Fruit fly (Drosophila melanogaster) whole organism, prepupa: ENCODE data around the gene Sbf.

Source experiments
- Blimp-1 ChIP-seq: fragments of 200-800 bp; sonication (Bioruptor generic); optimal IDR thresholded peaks from 3 replicates; lab custom pipeline; 2017; ENCODE audit warnings: missing biosample characterization, missing genetic modification characterization, mild to moderate bottlenecking, moderate library complexity, missing genetic modification reagents
- CG10631 ChIP-seq: fragments of 200-800 bp; sonication (Bioruptor generic); optimal IDR thresholded peaks from 2 replicates; lab custom pipeline; 2016; ENCODE audit warnings: missing biosample characterization, missing genetic modification characterization
- CG10669 ChIP-seq: fragments of 200-800 bp; sonication (Bioruptor generic); optimal IDR thresholded peaks from 3 replicates; lab custom pipeline; 2018; ENCODE audit warnings: missing biosample characterization, mild to moderate bottlenecking, missing genetic modification characterization, moderate library complexity
- CG11762 ChIP-seq: fragments of 200-800 bp; sonication (Bioruptor generic); optimal IDR thresholded peaks from 3 replicates; lab custom pipeline; 2016; ENCODE audit warnings: missing biosample characterization, missing genetic modification characterization; ENCODE audit not compliant: insufficient read depth
- CG15336 ChIP-seq: fragments of 200-800 bp; sonication (Bioruptor generic); IDR thresholded peaks from 2 replicates; pipeline ENCODE4 v1.3.6; 2022; ENCODE audit warnings: missing biosample characterization, missing genetic modification characterization
- CG16779 ChIP-seq: fragments of 200-800 bp; sonication (Bioruptor generic); optimal IDR thresholded peaks from 3 replicates; lab custom pipeline; 2017; ENCODE audit warnings: missing biosample characterization, mild to moderate bottlenecking, missing genetic modification characterization
- CG31627 ChIP-seq: fragments of 200-800 bp; sonication (Bioruptor generic); optimal IDR thresholded peaks from 3 replicates; lab custom pipeline; 2016; ENCODE audit warnings: missing biosample characterization, missing genetic modification characterization
- CG32006 ChIP-seq: fragments of 200-800 bp; sonication (Bioruptor generic); optimal IDR thresholded peaks from 3 replicates; lab custom pipeline; 2017; ENCODE audit warnings: missing biosample characterization, mild to moderate bottlenecking, missing genetic modification characterization
- CG34406 ChIP-seq: fragments of 200-800 bp; sonication (Bioruptor generic); optimal IDR thresholded peaks from 3 replicates; lab custom pipeline; 2016; ENCODE audit warnings: missing biosample characterization, missing genetic modification characterization
- CG4318 ChIP-seq: fragments of 200-800 bp; sonication (Bioruptor generic); optimal IDR thresholded peaks from 3 replicates; lab custom pipeline; 2017; ENCODE audit warnings: missing biosample characterization, mild to moderate bottlenecking, missing genetic modification characterization
- CG6163 ChIP-seq: fragments of 200-800 bp; sonication (Bioruptor generic); IDR thresholded peaks from 3 replicates; pipeline ENCODE4 v1.3.6; 2022; ENCODE audit warnings: missing biosample characterization, missing genetic modification characterization
- CG6276 ChIP-seq: fragments of 200-800 bp; sonication (Bioruptor generic); optimal IDR thresholded peaks from 2 replicates; lab custom pipeline; 2017; ENCODE audit warnings: missing biosample characterization, mild to moderate bottlenecking, missing genetic modification characterization
- CG6808 ChIP-seq: fragments of 200-800 bp; sonication (Bioruptor generic); optimal IDR thresholded peaks from 3 replicates; lab custom pipeline; 2017; ENCODE audit warnings: missing biosample characterization, missing genetic modification characterization, mild to moderate bottlenecking, moderate library complexity, missing genetic modification reagents
- CG6854 ChIP-seq: fragments of 200-800 bp; sonication (Bioruptor generic); optimal IDR thresholded peaks from 2 replicates; lab custom pipeline; 2017; ENCODE audit warnings: missing biosample characterization, mild to moderate bottlenecking, missing genetic modification characterization
- CG8119 ChIP-seq: fragments of 200-800 bp; sonication (Bioruptor generic); IDR thresholded peaks from 3 replicates; pipeline ENCODE4 v1.3.6; 2022; ENCODE audit warnings: missing biosample characterization, missing genetic modification characterization
- CG8632 ChIP-seq: fragments of 200-800 bp; sonication (Bioruptor generic); optimal IDR thresholded peaks from 3 replicates; lab custom pipeline; 2016; ENCODE audit warnings: missing biosample characterization, missing genetic modification characterization
- CG9139 ChIP-seq: fragments of 200-800 bp; sonication (Bioruptor generic); optimal IDR thresholded peaks from 3 replicates; lab custom pipeline; 2017; ENCODE audit warnings: missing biosample characterization, mild to moderate bottlenecking, missing genetic modification characterization
- Eip75B ChIP-seq: fragments of 200-800 bp; sonication (Bioruptor generic); optimal IDR thresholded peaks from 3 replicates; lab custom pipeline; 2016; ENCODE audit warnings: missing biosample characterization, missing genetic modification characterization
- Eip78C ChIP-seq: fragments of 200-800 bp; sonication (Bioruptor generic); peaks from one replicate; lab custom pipeline; 2016; ENCODE audit warnings: missing biosample characterization, missing genetic modification characterization
- Eip93F ChIP-seq: fragments of 200-800 bp; sonication (Bioruptor generic); optimal IDR thresholded peaks from 2 replicates; lab custom pipeline; 2016; ENCODE audit warnings: missing biosample characterization, mild to moderate bottlenecking, missing genetic modification characterization
- Ets21C ChIP-seq: fragments of 200-800 bp; sonication (Bioruptor generic); optimal IDR thresholded peaks from 3 replicates; lab custom pipeline; 2016; ENCODE audit warnings: missing biosample characterization, missing genetic modification characterization
- Ets96B ChIP-seq: fragments of 200-800 bp; optimal IDR thresholded peaks from 2 replicates; lab custom pipeline; 2019; ENCODE audit warnings: missing biosample characterization, mild to moderate bottlenecking, missing genetic modification characterization, moderate library complexity
- Hr39 ChIP-seq: fragments of 200-800 bp; sonication (Bioruptor generic); optimal IDR thresholded peaks from 2 replicates; lab custom pipeline; 2016; ENCODE audit warnings: missing biosample characterization, missing genetic modification characterization
- Lpt ChIP-seq: fragments of 200-800 bp; sonication (Bioruptor generic); optimal IDR thresholded peaks from 3 replicates; lab custom pipeline; 2016; ENCODE audit warnings: missing biosample characterization, missing genetic modification characterization
- Met ChIP-seq: fragments of 200-800 bp; sonication (Bioruptor generic); optimal IDR thresholded peaks from 3 replicates; lab custom pipeline; 2016; ENCODE audit warnings: missing biosample characterization, missing genetic modification characterization
- Smox ChIP-seq: fragments of 200-800 bp; sonication (Bioruptor generic); optimal IDR thresholded peaks from 3 replicates; lab custom pipeline; 2016; ENCODE audit warnings: missing biosample characterization, missing genetic modification characterization
- Sox102F ChIP-seq: fragments of 200-800 bp; sonication (Bioruptor generic); optimal IDR thresholded peaks from 2 replicates; lab custom pipeline; 2016; ENCODE audit warnings: missing biosample characterization, mild to moderate bottlenecking, missing genetic modification characterization
- Sox15 ChIP-seq: fragments of 200-800 bp; sonication (Bioruptor generic); optimal IDR thresholded peaks from 3 replicates; lab custom pipeline; 2016; ENCODE audit warnings: missing biosample characterization, missing genetic modification characterization
- achi ChIP-seq: fragments of 200-800 bp; sonication (Bioruptor generic); optimal IDR thresholded peaks from 3 replicates; lab custom pipeline; 2016; ENCODE audit warnings: missing biosample characterization, missing genetic modification characterization
- acj6 ChIP-seq: fragments of 200-800 bp; sonication (Bioruptor generic); optimal IDR thresholded peaks from 3 replicates; lab custom pipeline; 2016; ENCODE audit warnings: missing biosample characterization, missing genetic modification characterization
- cyc ChIP-seq: fragments of 200-800 bp; sonication (Bioruptor generic); optimal IDR thresholded peaks from 3 replicates; lab custom pipeline; 2016; ENCODE audit warnings: missing biosample characterization, missing genetic modification characterization
- dsx ChIP-seq: fragments of 200-800 bp; optimal IDR thresholded peaks from 3 replicates; lab custom pipeline; 2019; ENCODE audit warnings: missing biosample characterization, mild to moderate bottlenecking, missing genetic modification characterization, moderate library complexity; ENCODE audit not compliant: poor library complexity, severe bottlenecking
- eg ChIP-seq: fragments of 200-800 bp; sonication (Bioruptor generic); IDR thresholded peaks from 3 replicates; pipeline ENCODE4 v1.3.6; 2022; ENCODE audit warnings: missing biosample characterization, missing genetic modification characterization
- esn ChIP-seq: fragments of 200-800 bp; sonication (Bioruptor generic); optimal IDR thresholded peaks from 2 replicates; lab custom pipeline; 2016; ENCODE audit warnings: missing biosample characterization, mild to moderate bottlenecking, missing genetic modification characterization, moderate library complexity
- fd59A ChIP-seq: fragments of 200-800 bp; sonication (Bioruptor generic); optimal IDR thresholded peaks from 2 replicates; lab custom pipeline; 2017; ENCODE audit warnings: missing biosample characterization, mild to moderate bottlenecking, missing genetic modification characterization, missing genetic modification reagents
- fd85E ChIP-seq: fragments of 200-800 bp; sonication (Bioruptor generic); optimal IDR thresholded peaks from 3 replicates; lab custom pipeline; 2016; ENCODE audit warnings: missing biosample characterization, missing genetic modification characterization
- fkh ChIP-seq: fragments of 200-800 bp; sonication (Bioruptor generic); optimal IDR thresholded peaks from 3 replicates; lab custom pipeline; 2017; ENCODE audit warnings: missing biosample characterization, mild to moderate bottlenecking, missing genetic modification characterization, moderate library complexity
- lz ChIP-seq: fragments of 200-800 bp; sonication (Bioruptor generic); optimal IDR thresholded peaks from 3 replicates; lab custom pipeline; 2016; ENCODE audit warnings: missing biosample characterization, missing genetic modification characterization
- net ChIP-seq: fragments of 200-800 bp; sonication (Bioruptor generic); optimal IDR thresholded peaks from 3 replicates; lab custom pipeline; 2016; ENCODE audit warnings: missing biosample characterization, missing genetic modification characterization
- topi ChIP-seq: fragments of 200-800 bp; sonication (Bioruptor generic); optimal IDR thresholded peaks from 3 replicates; lab custom pipeline; 2016; ENCODE audit warnings: missing biosample characterization, missing genetic modification characterization
- vri ChIP-seq: fragments of 200-800 bp; sonication (Bioruptor generic); optimal IDR thresholded peaks from 3 replicates; lab custom pipeline; 2016; ENCODE audit warnings: missing biosample characterization, mild to moderate bottlenecking, missing genetic modification characterization

The Sbf gene

DNA sequence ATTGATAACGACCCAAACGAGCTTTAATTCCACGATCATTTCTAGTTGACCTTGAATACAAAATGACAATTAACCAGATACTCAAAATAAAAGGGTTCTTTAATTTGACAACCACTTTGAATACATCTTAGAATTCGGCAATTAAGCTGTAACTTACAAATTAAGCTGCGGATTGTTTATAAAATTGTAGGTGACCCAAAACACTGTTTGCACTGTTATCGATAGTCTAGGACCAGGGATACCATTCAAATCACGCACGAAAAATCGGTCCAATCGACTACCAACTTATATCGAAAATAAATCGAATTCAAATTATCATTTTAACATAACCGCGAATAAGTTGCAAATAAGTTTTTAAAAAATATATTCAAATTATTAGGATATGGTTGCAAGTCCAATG, 25.5 kb upstream of the Sbf start, which contains the start of gene Kyat (continued):
- TF ChIP-seq Lpt (GFP tag; lab: Kevin White, UChicago) (no peak), Ets21C (GFP tag; lab: Kevin White, UChicago) (no peak), CG10631 (GFP tag; lab: Kevin White, UChicago) (no peak), CG15336 (no peak), CG32006 (GFP tag; lab: Kevin White, UChicago) (no peak), CG6276 (GFP tag; lab: Kevin White, UChicago) (no peak), Ets96B (no peak), achi (GFP tag; lab: Kevin White, UChicago) (no peak), fkh (GFP tag; lab: Kevin White, UChicago) (peak; percentile 95), Sox102F (GFP tag; lab: Kevin White, UChicago) (no peak), CG9139 (GFP tag; lab: Kevin White, UChicago) (no peak), fd85E (GFP tag; lab: Kevin White, UChicago) (no peak)
- TF ChIP-seq, all 60 proteins: peak for 7

DNA sequence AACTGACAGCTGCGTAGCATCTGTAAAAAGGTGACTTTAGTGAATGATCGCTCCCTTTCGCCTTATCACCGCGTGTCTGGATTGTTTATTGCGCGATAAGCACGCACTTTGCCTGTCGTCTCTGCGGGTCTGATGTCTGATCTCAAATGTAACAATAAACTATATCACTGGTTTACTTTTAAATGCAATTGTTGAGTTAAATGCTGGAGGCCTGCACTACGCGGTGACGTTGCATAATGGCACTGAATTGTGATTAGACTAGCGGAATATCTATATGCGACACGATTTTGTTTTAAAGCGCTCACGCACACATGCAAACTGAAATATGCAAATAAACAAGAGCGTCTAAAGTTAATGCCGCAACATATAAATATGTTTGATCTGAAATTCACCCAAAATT, 25.1 kb upstream of the Sbf start:
- TF ChIP-seq topi (GFP tag; lab: Kevin White, UChicago) (no peak), CG15336 (no peak), vri (GFP tag; lab: Kevin White, UChicago) (peak; percentile 26)
- TF ChIP-seq, all 60 proteins: peak for 1

DNA sequence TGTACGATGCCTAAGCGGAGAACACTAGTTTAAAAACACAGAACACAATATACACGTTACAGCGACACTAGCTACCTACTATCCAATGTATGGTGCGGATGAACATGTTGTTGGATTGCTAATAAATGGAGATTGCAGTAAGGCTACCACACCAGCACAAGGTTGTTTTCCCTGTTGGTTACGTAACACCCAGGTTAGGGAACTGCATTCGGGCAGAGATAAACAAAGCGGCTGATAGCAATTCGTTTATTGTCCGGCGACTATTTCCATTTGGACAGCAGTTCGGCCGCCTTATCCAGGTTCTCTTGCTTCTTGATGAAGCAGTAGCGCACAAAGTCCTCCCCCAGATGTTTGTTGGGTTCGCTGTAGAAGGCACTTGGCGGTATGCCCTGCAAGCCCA, 23.4 kb upstream of the Sbf start:
- no peak for TF ChIP-seq CG4318 (GFP tag; lab: Kevin White, UChicago)
- peak; percentile 69 for TF ChIP-seq vri (GFP tag; lab: Kevin White, UChicago)

- TF ChIP-seq Blimp-1 (no peak), Ets21C (GFP tag; lab: Kevin White, UChicago) (no peak), dsx (GFP tag; lab: Kevin White, UChicago) (no peak), Hr39 (GFP tag; lab: Kevin White, UChicago) (no peak), Smox (GFP tag; lab: Kevin White, UChicago) (no peak), Met (GFP tag; lab: Kevin White, UChicago) (no peak), Lpt (GFP tag; lab: Kevin White, UChicago) (no peak), CG11762 (GFP tag; lab: Kevin White, UChicago) (no peak), Eip78C (GFP tag; lab: Kevin White, UChicago) (no peak), CG8632 (GFP tag; lab: Kevin White, UChicago) (no peak), CG10669 (no peak), fd59A (GFP tag; lab: Kevin White, UChicago) (no peak), CG4318 (GFP tag; lab: Kevin White, UChicago) (no peak), esn (no peak)
These were observed 22.9 kb upstream of the Sbf start for dm6 chr3R:11819640-11819979.

DNA sequence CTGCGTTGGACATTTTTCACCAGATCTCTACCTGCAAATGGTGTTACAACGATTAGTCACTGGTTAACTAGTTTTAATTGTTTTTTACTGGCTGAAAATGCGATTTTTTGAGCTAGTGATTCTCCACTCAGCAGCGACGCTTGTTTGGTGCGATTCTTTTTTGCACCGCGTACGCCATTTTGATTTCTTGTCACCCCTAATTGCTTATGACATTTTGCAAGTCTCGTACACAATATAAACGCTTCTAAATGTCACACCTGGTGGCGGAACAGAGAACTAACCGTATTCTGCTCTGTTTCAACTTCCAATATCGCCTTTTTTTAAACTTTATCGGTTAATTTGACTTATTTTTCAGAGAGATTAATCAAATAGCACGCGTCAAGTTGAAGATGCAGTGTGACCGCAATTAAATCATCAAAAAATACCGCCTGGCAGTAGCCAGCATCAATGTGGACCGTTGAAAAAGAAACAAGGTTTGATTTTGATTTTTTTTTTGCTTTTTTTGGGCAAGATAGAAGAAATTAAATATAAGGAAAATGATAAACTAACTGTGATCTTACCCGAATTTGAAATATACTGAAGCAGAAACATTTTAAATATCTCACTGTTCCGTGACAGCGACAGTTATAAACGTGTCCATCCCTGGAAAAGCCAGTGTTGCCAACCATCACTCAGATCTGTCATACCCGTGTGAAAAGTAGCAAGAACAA, 22.3 kb upstream of the Sbf start, which contains the start of the genes COX5A and glo:
COX5A (plus strand) TSS at position 430 of the 710 bp plus-strand sequence.
glo (minus strand) TSS at position 491 of the 710 bp plus-strand sequence.
- TF ChIP-seq Smox (GFP tag; lab: Kevin White, UChicago) = peak; percentile 72
- TF ChIP-seq CG6163 (GFP tag; lab: Robert Waterston, UW) = peak; percentile 69
- no peak for TF ChIP-seq CG32006 (GFP tag; lab: Kevin White, UChicago)
- TF ChIP-seq eg (GFP tag; lab: Robert Waterston, UW) = no peak; the same call in 2 of the 3 replicates
- TF ChIP-seq CG31627 (GFP tag; lab: Kevin White, UChicago) = peak; percentile 80
- TF ChIP-seq Sox15 (GFP tag; lab: Kevin White, UChicago) = peak; percentile 54
- peak; percentile 74 for TF ChIP-seq Hr39 (GFP tag; lab: Kevin White, UChicago)
- peak; percentile 17 for TF ChIP-seq CG34406
- no peak for TF ChIP-seq CG6808 (GFP tag; lab: Kevin White, UChicago)
- peak; percentile 24 for TF ChIP-seq CG6854 (GFP tag; lab: Kevin White, UChicago)
- peak; percentile 48; the same call in 1 of the 3 replicates for TF ChIP-seq CG8119 (GFP tag; lab: Robert Waterston, UW)
- peak; percentile 76 for TF ChIP-seq esn
- TF ChIP-seq vri (GFP tag; lab: Kevin White, UChicago) = peak; percentile 88
- no peak for TF ChIP-seq CG16779
- TF ChIP-seq CG8632 (GFP tag; lab: Kevin White, UChicago) = no peak
- no peak for TF ChIP-seq Blimp-1
- peak; percentile 65 for TF ChIP-seq cyc (GFP tag; lab: Kevin White, UChicago)
- TF ChIP-seq lz (GFP tag; lab: Kevin White, UChicago) = peak; percentile 67
- TF ChIP-seq acj6 (GFP tag; lab: Kevin White, UChicago) = peak; percentile 54
- TF ChIP-seq Eip75B (GFP tag; lab: Kevin White, UChicago) = peak; percentile 68
- no peak for TF ChIP-seq fd59A (GFP tag; lab: Kevin White, UChicago)
- no peak for TF ChIP-seq net (GFP tag; lab: Kevin White, UChicago)
- no peak for TF ChIP-seq CG10631 (GFP tag; lab: Kevin White, UChicago)
- TF ChIP-seq CG6276 (GFP tag; lab: Kevin White, UChicago) = no peak
- no peak for TF ChIP-seq Eip93F
